Worm (Caenorhabditis elegans) whole organism, L4 larva: ENCODE measurements around the gene F15E6.4.

Experiments
- ceh-28 ChIP-seq: fragments of 150-350 bp; optimal IDR thresholded peaks from 2 replicates; lab custom pipeline; 2014; ENCODE audit warnings: missing biosample characterization, missing genetic modification reagents, missing genetic modification characterization
- dve-1 ChIP-seq: sonication (generic microtip); optimal IDR thresholded peaks from 2 replicates; lab custom pipeline; 2017; ENCODE audit warnings: antibody characterized with exemption, mild to moderate bottlenecking, missing genetic modification characterization, missing compliant biosample characterization; ENCODE audit not compliant: insufficient read depth
- egl-27 ChIP-seq: sonication (generic microtip); optimal IDR thresholded peaks from 3 replicates; lab custom pipeline; 2017; ENCODE audit warnings: missing biosample characterization, missing genetic modification reagents, missing genetic modification characterization
- jun-1 ChIP-seq: fragments of 150-350 bp; optimal IDR thresholded peaks from 2 replicates; lab custom pipeline; 2014; ENCODE audit warnings: missing biosample characterization, missing genetic modification reagents, missing genetic modification characterization
- madf-5 ChIP-seq, 2 experiments: fragments of 200-800 bp; sonication (Bioruptor generic); IDR thresholded peaks; 2 replicates each; pipeline ENCODE4 v1.3.6; 2022; ENCODE audit warnings: missing compliant biosample characterization in 2 of 2, missing genetic modification characterization in 2 of 2
- nhr-76 ChIP-seq: fragments of 150-350 bp; optimal IDR thresholded peaks from 2 replicates; lab custom pipeline; 2014; ENCODE audit warnings: missing biosample characterization, missing genetic modification characterization
- nhr-77 ChIP-seq: fragments of 150-350 bp; optimal IDR thresholded peaks from 2 replicates; lab custom pipeline; 2014; ENCODE audit warnings: missing biosample characterization, missing genetic modification characterization
- ztf-11 ChIP-seq: fragments of 150-350 bp; optimal IDR thresholded peaks from 2 replicates; lab custom pipeline; 2014; ENCODE audit warnings: missing biosample characterization, missing genetic modification characterization

DNA sequence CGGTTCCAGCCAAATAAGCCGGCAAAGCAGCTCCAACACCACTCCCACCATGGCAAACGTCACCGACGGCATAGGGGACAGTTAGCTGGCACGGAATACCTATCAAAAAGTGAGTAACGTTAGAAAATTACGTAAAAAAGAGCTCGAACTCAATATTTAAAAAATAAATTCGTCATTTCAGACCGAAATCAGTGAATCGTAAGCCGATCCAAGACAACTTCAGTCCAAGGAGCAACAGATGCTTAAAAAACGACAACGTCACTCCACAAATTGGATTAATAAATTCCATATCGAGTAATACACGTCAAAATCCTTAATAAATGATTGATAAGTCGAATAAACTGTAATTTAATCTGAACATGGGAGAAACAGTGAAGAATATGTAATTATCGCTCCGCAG, 15.0 kb downstream of the F15E6.4 start:
- no peak for TF ChIP-seq madf-5 (GFP tag; IDR thresholded peaks at IDR 0.05; lab: Robert Waterston, UW)
- no peak for TF ChIP-seq nhr-77 (tag; lab: Kevin White, UChicago)
- TF ChIP-seq egl-27: no peak
- no peak for TF ChIP-seq dve-1 (tag; lab: Kevin White, UChicago)
- no peak for TF ChIP-seq ceh-28 (tag; lab: Kevin White, UChicago)
- no peak for TF ChIP-seq nhr-76 (tag; lab: Kevin White, UChicago)
- no peak for TF ChIP-seq ztf-11 (tag; lab: Kevin White, UChicago)
- no peak for TF ChIP-seq jun-1 (tag; lab: Kevin White, UChicago)
